Worm (Caenorhabditis elegans): ENCODE data around the gene flp-20.

DNA sequence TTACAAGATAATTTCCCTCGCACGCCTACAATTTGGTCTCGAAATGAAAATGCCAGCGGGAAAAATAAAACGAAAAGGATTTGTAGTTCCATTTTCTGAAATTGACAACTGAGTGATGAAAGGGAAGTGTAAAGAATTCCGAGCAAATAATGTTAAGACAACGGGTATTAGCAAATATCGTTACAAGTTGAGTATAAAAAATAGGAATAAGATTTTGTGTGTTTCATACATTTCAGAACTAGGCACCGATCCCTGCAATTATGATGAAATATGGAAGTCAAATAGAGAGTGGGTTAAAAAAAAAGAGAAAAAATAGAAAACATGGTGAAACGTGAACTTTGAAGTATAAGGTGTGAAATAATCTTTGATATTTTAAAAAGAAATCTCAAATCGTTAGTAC is 35.3 kb downstream of the flp-20 start, which contains the start of gene ttr-38:
- TF ChIP-seq aly-2 (tag; optimal IDR thresholded peaks at IDR 0.05) (no peak), ceh-82 (tag; optimal IDR thresholded peaks at IDR 0.05) (no peak), unc-62 (GFP tag; optimal IDR thresholded peaks at IDR 0.05) (no peak), elt-1 (tag; optimal IDR thresholded peaks at IDR 0.05) (no peak), egl-5 (tag; optimal IDR thresholded peaks at IDR 0.05) (no peak), skn-1 (tag; optimal IDR thresholded peaks at IDR 0.05) (no peak), tbx-2 (tag; optimal IDR thresholded peaks at IDR 0.05) (no peak)
